Worm (Caenorhabditis elegans) whole organism, early embryonic: Measurements from ENCODE around the gene Y38F2AR.12.

Experiments used
- B0310.2 ChIP-seq: sonication (generic microtip); optimal IDR thresholded peaks from 2 replicates; lab custom pipeline; 2016; ENCODE audit warnings: mild to moderate bottlenecking, missing genetic modification characterization, missing compliant biosample characterization
- F13C5.2 ChIP-seq: sonication (generic microtip); optimal IDR thresholded peaks from 2 replicates; lab custom pipeline; 2017; ENCODE audit warnings: mild to moderate bottlenecking, missing genetic modification characterization, inconsistent platforms, missing compliant biosample characterization
- ceh-13 ChIP-seq: fragments of 200-800 bp; sonication (Bioruptor generic); optimal IDR thresholded peaks from 2 replicates; lab custom pipeline; 2018; ENCODE audit warnings: mild to moderate bottlenecking, missing genetic modification characterization, missing compliant biosample characterization
- ceh-36 ChIP-seq: sonication (generic microtip); optimal IDR thresholded peaks from 2 replicates; lab custom pipeline; 2016; ENCODE audit warnings: missing genetic modification characterization, inconsistent platforms, missing compliant biosample characterization
- ets-7 ChIP-seq: sonication (generic microtip); optimal IDR thresholded peaks from 2 replicates; lab custom pipeline; 2016; ENCODE audit warnings: missing genotype, missing genetic modification characterization, missing compliant biosample characterization
- hmg-4 ChIP-seq: fragments of 200-800 bp; sonication (Bioruptor generic); optimal IDR thresholded peaks from 2 replicates; lab custom pipeline; 2018; ENCODE audit warnings: mild to moderate bottlenecking, missing genetic modification characterization, missing compliant biosample characterization
- hnd-1 ChIP-seq: sonication (generic microtip); optimal IDR thresholded peaks from 2 replicates; lab custom pipeline; 2016; ENCODE audit warnings: missing genetic modification characterization, missing compliant biosample characterization
- pes-1 ChIP-seq: fragments of 200-800 bp; sonication (Bioruptor generic); IDR thresholded peaks from 2 replicates; pipeline ENCODE4 v1.3.6; 2022; ENCODE audit warnings: missing genetic modification reagents, missing genetic modification characterization, missing compliant biosample characterization
- scrt-1 ChIP-seq: fragments of 200-800 bp; sonication (Bioruptor generic); IDR thresholded peaks from 2 replicates; pipeline ENCODE4 v1.3.6; 2022; ENCODE audit warnings: missing genetic modification characterization, missing compliant biosample characterization
- tbx-11 ChIP-seq: fragments of 200-800 bp; sonication (Bioruptor generic); IDR thresholded peaks from 2 replicates; pipeline ENCODE4 v1.3.6; 2022; ENCODE audit warnings: missing genetic modification characterization, missing compliant biosample characterization
- tbx-37 ChIP-seq: fragments of 200-800 bp; sonication (Bioruptor generic); conservative IDR thresholded peaks from 2 replicates; pipeline ENCODE4 v1.3.6; 2022; ENCODE audit warnings: missing genetic modification reagents, missing genetic modification characterization, missing compliant biosample characterization
- tra-4 ChIP-seq: sonication (generic microtip); optimal IDR thresholded peaks from 2 replicates; lab custom pipeline; 2017; ENCODE audit warnings: missing genetic modification characterization, missing compliant biosample characterization

The Y38F2AR.12 gene

DNA sequence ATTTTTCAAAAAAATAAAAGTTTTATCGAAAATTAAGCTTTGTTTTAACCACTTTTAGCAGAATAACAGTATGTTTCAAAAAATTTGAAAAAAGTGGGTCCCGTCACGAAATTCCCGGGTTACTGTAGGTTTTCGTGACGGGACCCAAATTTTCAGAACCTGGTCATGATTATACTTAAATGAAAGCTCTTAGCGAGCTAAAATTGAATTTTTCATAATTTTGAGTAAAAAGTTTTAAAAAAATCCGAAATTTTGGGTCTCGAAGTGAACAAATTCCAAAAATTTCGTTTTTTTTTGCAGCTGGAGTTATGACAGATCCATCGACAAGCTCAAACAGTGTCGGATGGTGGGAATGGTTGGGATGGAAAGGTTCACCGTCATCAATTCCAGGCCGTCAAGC, 28.5 kb downstream of the Y38F2AR.12 start, which contains the start of gene Y38F2AR.3:
TSS of gene Y38F2AR.3 (plus strand) at position 301 of the 400 bp plus-strand sequence.
- TF ChIP-seq tbx-11 (GFP tag; lab: Robert Waterston, UW) (no peak), scrt-1 (GFP tag; lab: Robert Waterston, UW) (no peak), tbx-37 (GFP tag; lab: Robert Waterston, UW) (no peak), B0310.2 (tag; lab: Kevin White, UChicago) (no peak), hnd-1 (tag; lab: Kevin White, UChicago) (no peak), tra-4 (tag; lab: Kevin White, UChicago) (no peak), F13C5.2 (tag; lab: Kevin White, UChicago) (no peak), hmg-4 (GFP tag; lab: Kevin White, UChicago) (no peak), ceh-13 (GFP tag; lab: Kevin White, UChicago) (no peak), ets-7 (tag; lab: Kevin White, UChicago) (no peak), ceh-36 (tag; lab: Kevin White, UChicago) (no peak), pes-1 (GFP tag; lab: Robert Waterston, UW) (no peak)
